Worm (Caenorhabditis elegans): ENCODE results near the gene taf-2.

- TF ChIP-seq T22C8.4 (GFP tag; IDR thresholded peaks at IDR 0.05) (no peak), ref-1 (GFP tag; conservative IDR thresholded peaks at IDR 0.05) (no peak)
Measured at ce11 chrIV:3618719-3619118, 25.3 kb upstream of the taf-2 start.

Measured in whole organism, midembryonic.